Worm (Caenorhabditis elegans) whole organism, L4 larva: ENCODE results near the gene acr-20.
A peak's percentile ranks its signal among the peaks of the same experiment; 100 is the strongest.

Experiments used
- F10B5.3 ChIP-seq: sonication (generic microtip); optimal IDR thresholded peaks from 2 replicates; lab custom pipeline; 2016; ENCODE audit warnings: mild to moderate bottlenecking, missing genetic modification characterization, missing compliant biosample characterization
- F26F4.8 ChIP-seq: fragments of 200-800 bp; sonication (Bioruptor generic); conservative IDR thresholded peaks from 2 replicates; pipeline ENCODE4 v1.3.6; 2022; ENCODE audit warnings: missing genetic modification characterization, missing compliant biosample characterization
- F44E2.7 ChIP-seq: fragments of 200-800 bp; sonication (Bioruptor generic); IDR thresholded peaks from 2 replicates; pipeline ENCODE4 v2.1.2; 2022; ENCODE audit warnings: missing genetic modification characterization, missing compliant biosample characterization
- F49E8.2 ChIP-seq: sonication (generic microtip); optimal IDR thresholded peaks from 2 replicates; lab custom pipeline; 2016; ENCODE audit warnings: missing compliant biosample characterization, mild to moderate bottlenecking, missing genetic modification characterization, borderline replicate concordance
- T20F7.1 ChIP-seq: fragments of 200-800 bp; sonication (Bioruptor generic); optimal IDR thresholded peaks from 2 replicates; lab custom pipeline; 2018; ENCODE audit warnings: mild to moderate bottlenecking, missing genetic modification characterization, missing compliant biosample characterization
- T26A8.4 ChIP-seq: fragments of 200-800 bp; sonication (Bioruptor generic); IDR thresholded peaks from 2 replicates; pipeline ENCODE4 v1.3.6; 2022; ENCODE audit warnings: missing genetic modification characterization, missing compliant biosample characterization
- Y48G9A.11 ChIP-seq: fragments of 200-800 bp; sonication (Bioruptor generic); IDR thresholded peaks from 2 replicates; pipeline ENCODE4 v1.3.6; 2022; ENCODE audit warnings: missing genetic modification reagents, missing genetic modification characterization, missing compliant biosample characterization
- Y5F2A.4 ChIP-seq: fragments of 200-800 bp; sonication (Bioruptor generic); optimal IDR thresholded peaks from 2 replicates; lab custom pipeline; 2018; ENCODE audit warnings: mild to moderate bottlenecking, missing genetic modification characterization, missing compliant biosample characterization
- ama-1 ChIP-seq: fragments of 150-350 bp; optimal IDR thresholded peaks from 2 replicates; lab custom pipeline; 2014; ENCODE audit warnings: inconsistent platforms, mixed read lengths
- arid-1 ChIP-seq: fragments of 200-800 bp; sonication (Bioruptor generic); conservative IDR thresholded peaks from 2 replicates; pipeline ENCODE4 v1.3.6; 2022; ENCODE audit warnings: missing genetic modification reagents, missing genetic modification characterization, missing compliant biosample characterization
- attf-4 ChIP-seq: sonication (generic microtip); optimal IDR thresholded peaks from 3 replicates; lab custom pipeline; 2017; ENCODE audit warnings: missing biosample characterization, missing genetic modification characterization
- ceh-28 ChIP-seq: fragments of 150-350 bp; optimal IDR thresholded peaks from 2 replicates; lab custom pipeline; 2014; ENCODE audit warnings: missing biosample characterization, missing genetic modification reagents, missing genetic modification characterization
- ceh-32 ChIP-seq: sonication (generic microtip); optimal IDR thresholded peaks from 2 replicates; lab custom pipeline; 2016; ENCODE audit warnings: mild to moderate bottlenecking, missing genetic modification characterization, missing compliant biosample characterization; ENCODE audit not compliant: poor library complexity
- ceh-44 ChIP-seq: fragments of 200-800 bp; sonication (Bioruptor generic); IDR thresholded peaks from 2 replicates; pipeline ENCODE4 v1.3.6; 2022; ENCODE audit warnings: missing genetic modification reagents, missing genetic modification characterization, missing compliant biosample characterization
- ceh-82 ChIP-seq: sonication (generic microtip); optimal IDR thresholded peaks from 2 replicates; lab custom pipeline; 2017; ENCODE audit warnings: missing biosample characterization, missing genetic modification characterization
- cey-2 ChIP-seq: sonication (generic microtip); optimal IDR thresholded peaks from 3 replicates; lab custom pipeline; 2017; ENCODE audit warnings: missing genetic modification characterization, mild to moderate bottlenecking, missing compliant biosample characterization, antibody characterized with exemption, borderline replicate concordance; ENCODE audit not compliant: insufficient read depth
- daf-8 ChIP-seq: fragments of 200-800 bp; sonication (Bioruptor generic); IDR thresholded peaks from 2 replicates; pipeline ENCODE4 v1.3.6; 2022; ENCODE audit warnings: missing genetic modification characterization, missing compliant biosample characterization
- dmd-8 ChIP-seq: fragments of 200-800 bp; sonication (Bioruptor generic); IDR thresholded peaks from 2 replicates; pipeline ENCODE4 v1.3.6; 2022; ENCODE audit warnings: missing genetic modification characterization, missing compliant biosample characterization
- dmd-9 ChIP-seq: fragments of 200-800 bp; sonication (Bioruptor generic); IDR thresholded peaks from 2 replicates; pipeline ENCODE4 v1.3.6; 2022; ENCODE audit warnings: missing genetic modification reagents, missing genetic modification characterization, missing compliant biosample characterization
- dpl-1 ChIP-seq: fragments of 150-350 bp; optimal IDR thresholded peaks from 2 replicates; lab custom pipeline; 2014; ENCODE audit warnings: missing biosample characterization, missing genetic modification reagents, missing genetic modification characterization
- duxl-1 ChIP-seq: sonication (generic microtip); optimal IDR thresholded peaks from 2 replicates; lab custom pipeline; 2016; ENCODE audit warnings: mild to moderate bottlenecking, missing genetic modification characterization, moderate library complexity, missing compliant biosample characterization; ENCODE audit not compliant: poor library complexity
- dve-1 ChIP-seq: sonication (generic microtip); optimal IDR thresholded peaks from 2 replicates; lab custom pipeline; 2017; ENCODE audit warnings: antibody characterized with exemption, mild to moderate bottlenecking, missing genetic modification characterization, missing compliant biosample characterization; ENCODE audit not compliant: insufficient read depth
- egl-43 ChIP-seq: fragments of 200-800 bp; sonication (Bioruptor generic); IDR thresholded peaks from 2 replicates; pipeline ENCODE4 v1.3.6; 2022; ENCODE audit warnings: missing genetic modification reagents, missing genetic modification characterization, missing compliant biosample characterization
- gei-8 ChIP-seq: fragments of 200-800 bp; sonication (Bioruptor generic); optimal IDR thresholded peaks from 2 replicates; lab custom pipeline; 2018; ENCODE audit warnings: mild to moderate bottlenecking, missing genetic modification characterization, missing compliant biosample characterization
- hif-1 ChIP-seq, 2 experiments: sonication (generic microtip); optimal IDR thresholded peaks; 2 replicates each; lab custom pipeline; 2016 to 2017; ENCODE audit warnings: missing compliant biosample characterization in 2 of 2, missing genetic modification characterization in 2 of 2, missing genetic modification reagents in 2 of 2, missing genotype in 2 of 2, mild to moderate bottlenecking in 1 of 2
- hlh-11 ChIP-seq: fragments of 200-800 bp; sonication (Bioruptor generic); optimal IDR thresholded peaks from 2 replicates; lab custom pipeline; 2018; ENCODE audit warnings: mild to moderate bottlenecking, missing genetic modification characterization, missing compliant biosample characterization
- jun-1 ChIP-seq: fragments of 150-350 bp; optimal IDR thresholded peaks from 2 replicates; lab custom pipeline; 2014; ENCODE audit warnings: missing biosample characterization, missing genetic modification reagents, missing genetic modification characterization
- lin-13 ChIP-seq: fragments of 150-350 bp; optimal IDR thresholded peaks from 2 replicates; lab custom pipeline; 2014; ENCODE audit warnings: missing biosample characterization, missing genetic modification reagents, missing genetic modification characterization
- lin-38 ChIP-seq: fragments of 200-800 bp; sonication (Bioruptor generic); IDR thresholded peaks from 2 replicates; pipeline ENCODE4 v1.3.6; 2022; ENCODE audit warnings: missing genetic modification reagents, missing genetic modification characterization, missing compliant biosample characterization
- lin-39 ChIP-seq: fragments of 150-350 bp; optimal IDR thresholded peaks from 2 replicates; lab custom pipeline; 2014; ENCODE audit warnings: missing biosample characterization, missing genetic modification reagents, missing genetic modification characterization
- lsy-2 ChIP-seq, 2 experiments: fragments of 150-350 bp in 1 of 2; sonication (generic microtip) in 1 of 2; optimal IDR thresholded peaks; 2 replicates each; lab custom pipeline; 2014 to 2017; ENCODE audit warnings: missing biosample characterization in 2 of 2, missing genetic modification characterization in 2 of 2
- madf-5 ChIP-seq, 2 experiments: fragments of 200-800 bp; sonication (Bioruptor generic); IDR thresholded peaks; 2 replicates each; pipeline ENCODE4 v1.3.6; 2022; ENCODE audit warnings: missing compliant biosample characterization in 2 of 2, missing genetic modification characterization in 2 of 2
- mdt-29 ChIP-seq: fragments of 200-800 bp; sonication (Bioruptor generic); IDR thresholded peaks from 2 replicates; pipeline ENCODE4 v1.3.6; 2022; ENCODE audit warnings: missing genetic modification reagents, missing genetic modification characterization, missing compliant biosample characterization
- mep-1 ChIP-seq: fragments of 150-350 bp; sonication (generic microtip); optimal IDR thresholded peaks from 3 replicates; lab custom pipeline; 2014; ENCODE audit warnings: missing biosample characterization, missing genetic modification characterization
- nhr-10 ChIP-seq: fragments of 150-350 bp; optimal IDR thresholded peaks from 2 replicates; lab custom pipeline; 2014; ENCODE audit warnings: missing biosample characterization, missing genetic modification characterization
- nhr-102 ChIP-seq: sonication (generic microtip); optimal IDR thresholded peaks from 2 replicates; lab custom pipeline; 2016; ENCODE audit warnings: mild to moderate bottlenecking, missing genetic modification characterization, moderate library complexity, missing compliant biosample characterization
- nhr-11 ChIP-seq: fragments of 150-350 bp; optimal IDR thresholded peaks from 2 replicates; lab custom pipeline; 2014; ENCODE audit warnings: missing biosample characterization, missing genetic modification characterization
- nhr-25 ChIP-seq: sonication (generic microtip); optimal IDR thresholded peaks from 2 replicates; lab custom pipeline; 2017; ENCODE audit warnings: missing genetic modification characterization, mild to moderate bottlenecking, missing compliant biosample characterization, antibody characterized with exemption, moderate library complexity, borderline replicate concordance; ENCODE audit not compliant: insufficient read depth
- nhr-41 ChIP-seq: fragments of 200-800 bp; sonication (Bioruptor generic); IDR thresholded peaks from 2 replicates; pipeline ENCODE4 v1.3.6; 2022; ENCODE audit warnings: missing genetic modification reagents, missing genetic modification characterization, missing compliant biosample characterization
- nhr-48 ChIP-seq: sonication (generic microtip); optimal IDR thresholded peaks from 2 replicates; lab custom pipeline; 2016; ENCODE audit warnings: mild to moderate bottlenecking, missing genetic modification characterization, missing compliant biosample characterization
- sdz-12 ChIP-seq: fragments of 200-800 bp; sonication (Bioruptor generic); optimal IDR thresholded peaks from 2 replicates; lab custom pipeline; 2018; ENCODE audit warnings: mild to moderate bottlenecking, missing genetic modification characterization, missing compliant biosample characterization
- skn-1 ChIP-seq: fragments of 150-350 bp; optimal IDR thresholded peaks from 2 replicates; lab custom pipeline; 2014; ENCODE audit warnings: missing biosample characterization, missing genetic modification characterization
- snpc-4 ChIP-seq: fragments of 150-350 bp; optimal IDR thresholded peaks from 2 replicates; lab custom pipeline; 2014; ENCODE audit warnings: missing biosample characterization, missing genetic modification characterization
- spr-1 ChIP-seq: sonication (generic microtip); optimal IDR thresholded peaks from 2 replicates; lab custom pipeline; 2016; ENCODE audit warnings: mild to moderate bottlenecking, missing genetic modification characterization, missing compliant biosample characterization
- spr-3 ChIP-seq: fragments of 200-800 bp; sonication (Bioruptor generic); optimal IDR thresholded peaks from 2 replicates; lab custom pipeline; 2018; ENCODE audit warnings: mild to moderate bottlenecking, missing genetic modification characterization, missing compliant biosample characterization
- tag-97 ChIP-seq: fragments of 200-800 bp; sonication (Bioruptor generic); IDR thresholded peaks from 2 replicates; pipeline ENCODE4 v1.3.6; 2022; ENCODE audit warnings: missing genetic modification characterization, missing compliant biosample characterization
- tra-1 ChIP-seq: fragments of 200-800 bp; sonication (Bioruptor generic); IDR thresholded peaks from 2 replicates; pipeline ENCODE4 v1.3.6; 2022; ENCODE audit warnings: missing genetic modification reagents, missing genetic modification characterization, missing compliant biosample characterization
- unc-62 ChIP-seq, 3 experiments: fragments of 150-350 bp in 1 of 3; sonication (generic microtip); optimal IDR thresholded peaks in 2 of 3; peaks in 1 of 3; 1 replicate in 1 of 3; 2 replicates in 2 of 3; lab custom pipeline; 2014 to 2017; ENCODE audit warnings: missing biosample characterization in 3 of 3, missing genetic modification characterization in 3 of 3, missing genetic modification reagents in 3 of 3, missing genotype in 1 of 3
- zag-1 ChIP-seq: fragments of 150-350 bp; optimal IDR thresholded peaks from 2 replicates; lab custom pipeline; 2014; ENCODE audit warnings: missing biosample characterization, missing genetic modification characterization
- zfp-2 ChIP-seq: sonication (generic microtip); optimal IDR thresholded peaks from 2 replicates; lab custom pipeline; 2016; ENCODE audit warnings: mild to moderate bottlenecking, missing genetic modification characterization, missing compliant biosample characterization

The acr-20 gene

ce11 chrII:14349356-14349923, 28.3 kb downstream of the acr-20 start, which contains the start of the genes Y54G11A.17, lin-7 and elof-1 (continued):
- TF ChIP-seq ceh-28 (tag; lab: Kevin White, UChicago) (no peak), Y5F2A.4 (GFP tag; lab: Kevin White, UChicago) (no peak), arid-1 (peak; percentile 71), ama-1 (peak; percentile 88), lin-38 (GFP tag; lab: Robert Waterston, UW) (peak; percentile 83), T26A8.4 (GFP tag; lab: Robert Waterston, UW) (peak; percentile 51; the same call in 1 of the 2 replicates), nhr-11 (tag; lab: Kevin White, UChicago) (peak; percentile 88), F44E2.7 (no peak), jun-1 (tag; lab: Kevin White, UChicago) (no peak), dpl-1 (GFP tag; lab: Kevin White, UChicago) (peak; percentile 89), zfp-2 (tag; lab: Kevin White, UChicago) (peak; percentile 68), tag-97 (no peak), hlh-11 (tag; lab: Kevin White, UChicago) (peak; percentile 71), nhr-10 (tag; lab: Kevin White, UChicago) (no peak), unc-62 (GFP tag; optimal IDR thresholded peaks at IDR 0.05 in 1 of 2; lab: Kevin White, UChicago) (no peak), unc-62 (tag; optimal IDR thresholded peaks at IDR 0.05; lab: Kevin White, UChicago) (no peak), gei-8 (no peak), spr-3 (no peak), nhr-102 (peak; percentile 9), zag-1 (tag; lab: Kevin White, UChicago) (no peak), ceh-32 (tag; lab: Kevin White, UChicago) (no peak), lin-13 (peak; percentile 74), madf-5 (GFP tag; IDR thresholded peaks at IDR 0.05; lab: Robert Waterston, UW) (no peak), F10B5.3 (tag; lab: Kevin White, UChicago) (no peak), T20F7.1 (GFP tag; lab: Kevin White, UChicago) (no peak), daf-8 (no peak), lsy-2 (tag; optimal IDR thresholded peaks at IDR 0.05; lab: Kevin White, UChicago) (peak; percentile 97 to 100), nhr-48 (tag; lab: Kevin White, UChicago) (peak; percentile 1), spr-1 (tag; lab: Kevin White, UChicago) (peak; percentile 17), F49E8.2 (tag; lab: Kevin White, UChicago) (no peak), skn-1 (no peak), duxl-1 (peak; percentile 32), egl-43 (GFP tag; lab: Robert Waterston, UW) (no peak), dmd-9 (GFP tag; lab: Robert Waterston, UW) (no peak), dve-1 (tag; lab: Kevin White, UChicago) (peak; percentile 87), nhr-41 (GFP tag; lab: Robert Waterston, UW) (no peak), dmd-8 (GFP tag; lab: Robert Waterston, UW) (no peak), sdz-12 (GFP tag; lab: Kevin White, UChicago) (no peak), ceh-44 (no peak), nhr-25 (tag; lab: Kevin White, UChicago) (peak; percentile 65), Y48G9A.11 (GFP tag; lab: Robert Waterston, UW) (no peak), attf-4 (tag; lab: Kevin White, UChicago) (no peak), lin-39 (tag; lab: Kevin White, UChicago) (no peak), tra-1 (no peak), F26F4.8 (GFP tag; lab: Robert Waterston, UW) (no peak), hif-1 (tag; optimal IDR thresholded peaks at IDR 0.05; lab: Kevin White, UChicago) (peak in 1 of 2 experiments; percentile 85), mdt-29 (GFP tag; lab: Robert Waterston, UW) (no peak), ceh-82 (tag; lab: Kevin White, UChicago) (no peak), mep-1 (tag; lab: Kevin White, UChicago) (peak; percentile 90), cey-2 (tag; lab: Kevin White, UChicago) (no peak), snpc-4 (tag; lab: Kevin White, UChicago) (no peak)
